Worm (Caenorhabditis elegans) whole organism, young adult: Measurements from ENCODE around the gene decr-1.3.

Experiments used
- B0019.2 ChIP-seq: fragments of 200-800 bp; sonication (Bioruptor generic); conservative IDR thresholded peaks from 2 replicates; pipeline ENCODE4 v1.3.6; 2022; ENCODE audit warnings: missing genetic modification reagents, missing genetic modification characterization, missing compliant biosample characterization
- B0035.1 ChIP-seq: sonication (generic microtip); optimal IDR thresholded peaks from 2 replicates; lab custom pipeline; 2016; ENCODE audit warnings: missing genetic modification characterization, mild to moderate bottlenecking, missing compliant biosample characterization, missing genotype, missing genetic modification reagents
- B0336.3 ChIP-seq: fragments of 200-800 bp; sonication (Bioruptor generic); IDR thresholded peaks from 2 replicates; pipeline ENCODE4 v1.3.6; 2022; ENCODE audit warnings: missing genetic modification characterization, missing compliant biosample characterization
- D2030.7 ChIP-seq: fragments of 200-800 bp; sonication (Bioruptor generic); IDR thresholded peaks from 2 replicates; pipeline ENCODE4 v1.3.6; 2022; ENCODE audit warnings: missing genetic modification reagents, missing genetic modification characterization, missing compliant biosample characterization
- F55B11.4 ChIP-seq: sonication (generic microtip); optimal IDR thresholded peaks from 2 replicates; lab custom pipeline; 2016; ENCODE audit warnings: missing compliant biosample characterization, missing genetic modification characterization, borderline replicate concordance; ENCODE audit not compliant: insufficient read depth
- F57A8.1 ChIP-seq: fragments of 200-800 bp; sonication (Bioruptor generic); optimal IDR thresholded peaks from 2 replicates; lab custom pipeline; 2018; ENCODE audit warnings: mild to moderate bottlenecking, missing genetic modification characterization, moderate library complexity, missing compliant biosample characterization
- K12H6.12 ChIP-seq: fragments of 200-800 bp; sonication (Bioruptor generic); optimal IDR thresholded peaks from 2 replicates; lab custom pipeline; 2018; ENCODE audit warnings: mild to moderate bottlenecking, missing genetic modification characterization, missing compliant biosample characterization
- Y53G8AR.9 ChIP-seq: fragments of 200-800 bp; sonication (Bioruptor generic); conservative IDR thresholded peaks from 2 replicates; pipeline ENCODE4 v1.3.6; 2022; ENCODE audit warnings: missing genetic modification reagents, missing genetic modification characterization, missing compliant biosample characterization
- Y95B8A.8 ChIP-seq: fragments of 200-800 bp; sonication (Bioruptor generic); IDR thresholded peaks from 2 replicates; pipeline ENCODE4 v1.3.6; 2022; ENCODE audit warnings: missing genetic modification reagents, missing genetic modification characterization, missing compliant biosample characterization
- aptf-2 ChIP-seq: fragments of 200-800 bp; sonication (Bioruptor generic); conservative IDR thresholded peaks from 2 replicates; pipeline ENCODE4 v1.3.6; 2022; ENCODE audit warnings: missing genetic modification reagents, missing genetic modification characterization, missing compliant biosample characterization
- atf-7 ChIP-seq: sonication (generic microtip); optimal IDR thresholded peaks from 2 replicates; lab custom pipeline; 2017; ENCODE audit warnings: mild to moderate bottlenecking, missing genetic modification characterization, missing compliant biosample characterization
- athp-1 ChIP-seq: sonication (generic microtip); optimal IDR thresholded peaks from 2 replicates; lab custom pipeline; 2017; ENCODE audit warnings: mild to moderate bottlenecking, missing genetic modification characterization, missing compliant biosample characterization
- attf-3 ChIP-seq: fragments of 200-800 bp; sonication (Bioruptor generic); conservative IDR thresholded peaks from 2 replicates; pipeline ENCODE4 v1.3.6; 2022; ENCODE audit warnings: missing genetic modification reagents, missing genetic modification characterization, missing compliant biosample characterization
- attf-5 ChIP-seq: fragments of 200-800 bp; sonication (Bioruptor generic); optimal IDR thresholded peaks from 2 replicates; lab custom pipeline; 2018; ENCODE audit warnings: mild to moderate bottlenecking, missing genetic modification characterization, missing compliant biosample characterization
- bed-1 ChIP-seq: fragments of 200-800 bp; sonication (Bioruptor generic); IDR thresholded peaks from 2 replicates; pipeline ENCODE4 v1.3.6; 2022; ENCODE audit warnings: missing genetic modification reagents, missing genetic modification characterization, missing compliant biosample characterization
- bed-2 ChIP-seq: fragments of 200-800 bp; sonication (Bioruptor generic); IDR thresholded peaks from 2 replicates; pipeline ENCODE4 v1.3.6; 2022; ENCODE audit warnings: missing genetic modification reagents, missing genetic modification characterization, missing compliant biosample characterization
- cebp-2 ChIP-seq: fragments of 200-800 bp; sonication (Bioruptor generic); IDR thresholded peaks from 2 replicates; pipeline ENCODE4 v1.3.6; 2022; ENCODE audit warnings: missing genetic modification characterization, missing compliant biosample characterization
- ceh-27 ChIP-seq: fragments of 200-800 bp; sonication (Bioruptor generic); optimal IDR thresholded peaks from 2 replicates; lab custom pipeline; 2018; ENCODE audit warnings: mild to moderate bottlenecking, missing genetic modification characterization, moderate library complexity, missing compliant biosample characterization
- dpff-1 ChIP-seq: sonication (generic microtip); optimal IDR thresholded peaks from 2 replicates; lab custom pipeline; 2017; ENCODE audit warnings: mild to moderate bottlenecking, missing genetic modification characterization, missing compliant biosample characterization
- dpl-1 ChIP-seq: fragments of 150-350 bp; optimal IDR thresholded peaks from 2 replicates; lab custom pipeline; 2014; ENCODE audit warnings: missing biosample characterization, missing genetic modification reagents, missing genetic modification characterization
- ekl-4 ChIP-seq: fragments of 200-800 bp; sonication (Bioruptor generic); IDR thresholded peaks from 2 replicates; pipeline ENCODE4 v1.3.6; 2022; ENCODE audit warnings: missing genetic modification reagents, missing genetic modification characterization, missing compliant biosample characterization
- ets-4 ChIP-seq: fragments of 200-800 bp; sonication (Bioruptor generic); optimal IDR thresholded peaks from 2 replicates; lab custom pipeline; 2018; ENCODE audit warnings: mild to moderate bottlenecking, missing genetic modification characterization, missing compliant biosample characterization
- gei-17 ChIP-seq: fragments of 200-800 bp; sonication (Bioruptor generic); optimal IDR thresholded peaks from 2 replicates; lab custom pipeline; 2018; ENCODE audit warnings: mild to moderate bottlenecking, missing genetic modification characterization, missing compliant biosample characterization
- hmg-1.2 ChIP-seq: fragments of 200-800 bp; sonication (Bioruptor generic); IDR thresholded peaks from 2 replicates; pipeline ENCODE4 v1.3.6; 2022; ENCODE audit warnings: missing genetic modification reagents, missing genetic modification characterization, missing compliant biosample characterization
- hrde-1 ChIP-seq: sonication (generic microtip); optimal IDR thresholded peaks from 2 replicates; lab custom pipeline; 2016; ENCODE audit warnings: missing genetic modification characterization, mild to moderate bottlenecking, missing compliant biosample characterization, moderate library complexity, missing genotype, missing genetic modification reagents, borderline replicate concordance
- hsf-1 ChIP-seq: fragments of 200-800 bp; sonication (Bioruptor generic); IDR thresholded peaks from 2 replicates; pipeline ENCODE4 v1.3.6; 2022; ENCODE audit warnings: missing genetic modification reagents, missing genetic modification characterization, missing compliant biosample characterization
- let-526 ChIP-seq: fragments of 200-800 bp; sonication (Bioruptor generic); IDR thresholded peaks from 2 replicates; pipeline ENCODE4 v1.3.6; 2022; ENCODE audit warnings: missing genetic modification reagents, missing genetic modification characterization, missing compliant biosample characterization
- lin-35 ChIP-seq, 3 experiments: fragments of 150-350 bp in 2 of 3; sonication (generic microtip) in 1 of 3; optimal IDR thresholded peaks; 2 replicates each; lab custom pipeline; 2014 to 2018; ENCODE audit warnings: missing biosample characterization in 3 of 3, missing genetic modification characterization in 3 of 3, missing genetic modification reagents in 3 of 3
- lin-40 ChIP-seq: sonication (generic microtip); optimal IDR thresholded peaks from 2 replicates; lab custom pipeline; 2016; ENCODE audit warnings: missing genetic modification characterization, mild to moderate bottlenecking, missing compliant biosample characterization, missing genotype, missing genetic modification reagents
- lin-54 ChIP-seq: fragments of 200-800 bp; sonication (Bioruptor generic); optimal IDR thresholded peaks from 2 replicates; lab custom pipeline; 2018; ENCODE audit warnings: mild to moderate bottlenecking, missing genetic modification characterization, missing compliant biosample characterization
- lsy-27 ChIP-seq: sonication (generic microtip); optimal IDR thresholded peaks from 2 replicates; lab custom pipeline; 2017; ENCODE audit warnings: missing genetic modification characterization, mild to moderate bottlenecking, missing compliant biosample characterization, antibody characterized with exemption, missing genotype, borderline replicate concordance; ENCODE audit not compliant: insufficient read depth
- madf-10 ChIP-seq: sonication (generic microtip); optimal IDR thresholded peaks from 2 replicates; lab custom pipeline; 2016; ENCODE audit warnings: mild to moderate bottlenecking, missing genetic modification characterization, missing compliant biosample characterization
- madf-8 ChIP-seq: fragments of 200-800 bp; sonication (Bioruptor generic); conservative IDR thresholded peaks from 2 replicates; pipeline ENCODE4 v1.3.6; 2022; ENCODE audit warnings: missing genetic modification reagents, missing genetic modification characterization, missing compliant biosample characterization
- mes-4 ChIP-seq: sonication (generic microtip); optimal IDR thresholded peaks from 2 replicates; lab custom pipeline; 2016; ENCODE audit warnings: missing genotype, missing genetic modification characterization, missing compliant biosample characterization
- nhr-179 ChIP-seq: sonication (generic microtip); optimal IDR thresholded peaks from 2 replicates; lab custom pipeline; 2016; ENCODE audit warnings: mild to moderate bottlenecking, missing genetic modification characterization, missing compliant biosample characterization
- nhr-80 ChIP-seq: sonication (generic microtip); optimal IDR thresholded peaks from 2 replicates; lab custom pipeline; 2016; ENCODE audit warnings: missing genetic modification characterization, missing compliant biosample characterization
- nhr-90 ChIP-seq: sonication (generic microtip); optimal IDR thresholded peaks from 2 replicates; lab custom pipeline; 2016; ENCODE audit warnings: missing genotype, mild to moderate bottlenecking, missing genetic modification characterization, missing compliant biosample characterization
- pha-4 ChIP-seq: fragments of 150-350 bp; sonication (generic microtip); optimal IDR thresholded peaks from 2 replicates; lab custom pipeline; 2014; ENCODE audit warnings: missing biosample characterization, missing genetic modification reagents, missing genetic modification characterization
- rcor-1 ChIP-seq: fragments of 200-800 bp; sonication (Bioruptor generic); IDR thresholded peaks from 2 replicates; pipeline ENCODE4 v1.3.6; 2022; ENCODE audit warnings: missing genetic modification reagents, missing genetic modification characterization, missing compliant biosample characterization
- rec-8 ChIP-seq, 2 experiments: sonication (generic microtip); optimal IDR thresholded peaks; 2 replicates each; lab custom pipeline; 2016; ENCODE audit warnings: mild to moderate bottlenecking in 2 of 2, missing genetic modification characterization in 2 of 2, missing genetic modification reagents in 2 of 2, missing genotype in 2 of 2, missing biosample characterization in 1 of 2, missing compliant biosample characterization in 1 of 2, moderate library complexity in 1 of 2
- rpc-1 ChIP-seq, 2 experiments: fragments of 150-350 bp in 1 of 2; sonication (generic microtip) in 1 of 2; optimal IDR thresholded peaks; 2 replicates each; lab custom pipeline; 2014 to 2018; ENCODE audit warnings: missing biosample characterization in 1 of 2, missing genetic modification characterization in 1 of 2, missing genetic modification reagents in 1 of 2, missing genotype in 1 of 2
- snpc-1.3 ChIP-seq: sonication (generic microtip); optimal IDR thresholded peaks from 2 replicates; lab custom pipeline; 2017; ENCODE audit warnings: missing genetic modification characterization, mild to moderate bottlenecking, missing compliant biosample characterization, antibody characterized with exemption, moderate library complexity, missing genotype, missing genetic modification reagents; ENCODE audit not compliant: insufficient read depth
- somi-1 ChIP-seq: fragments of 200-800 bp; sonication (Bioruptor generic); optimal IDR thresholded peaks from 2 replicates; lab custom pipeline; 2018; ENCODE audit warnings: mild to moderate bottlenecking, missing genetic modification characterization, missing compliant biosample characterization
- sptf-2 ChIP-seq: fragments of 200-800 bp; sonication (Bioruptor generic); optimal IDR thresholded peaks from 2 replicates; lab custom pipeline; 2018; ENCODE audit warnings: mild to moderate bottlenecking, missing genetic modification characterization, missing compliant biosample characterization
- tlf-1 ChIP-seq: fragments of 200-800 bp; sonication (Bioruptor generic); optimal IDR thresholded peaks from 2 replicates; lab custom pipeline; 2018; ENCODE audit warnings: mild to moderate bottlenecking, missing genetic modification characterization, missing compliant biosample characterization
- ztf-22 ChIP-seq: fragments of 200-800 bp; sonication (Bioruptor generic); optimal IDR thresholded peaks from 2 replicates; lab custom pipeline; 2018; ENCODE audit warnings: mild to moderate bottlenecking, missing genetic modification characterization, moderate library complexity, missing compliant biosample characterization
- ztf-3 ChIP-seq: fragments of 200-800 bp; sonication (Bioruptor generic); optimal IDR thresholded peaks from 2 replicates; lab custom pipeline; 2018; ENCODE audit warnings: mild to moderate bottlenecking, missing genetic modification characterization, missing compliant biosample characterization

The decr-1.3 gene

ce11 chrII:8144543-8144942 is 28.8 kb downstream of the decr-1.3 start, which contains the start of gene F10B5.2 (continued):
- no peak for TF ChIP-seq ceh-27 (GFP tag; lab: Kevin White, UChicago)
- no peak for TF ChIP-seq bed-1 (GFP tag; lab: Robert Waterston, UW)
- TF ChIP-seq lsy-27 = no peak
- TF ChIP-seq hsf-1 = peak; percentile 66; the same call in 1 of the 2 replicates
- TF ChIP-seq athp-1 = peak; percentile 8
- peak; percentile 60 for TF ChIP-seq snpc-1.3 (tag; lab: Kevin White, UChicago)
- no peak for TF ChIP-seq cebp-2 (GFP tag; lab: Robert Waterston, UW)
- TF ChIP-seq dpl-1 (GFP tag; lab: Kevin White, UChicago) = peak; percentile 3
- TF ChIP-seq gei-17 (GFP tag; lab: Kevin White, UChicago) = no peak
- TF ChIP-seq hrde-1 (tag; lab: Kevin White, UChicago) = peak; percentile 37
- no peak for TF ChIP-seq aptf-2 (GFP tag; lab: Robert Waterston, UW)
- TF ChIP-seq F57A8.1 = peak; percentile 7
- peak; percentile 58; the same call in 1 of the 2 replicates for TF ChIP-seq ekl-4 (GFP tag; lab: Robert Waterston, UW)
- no peak for TF ChIP-seq rpc-1 (optimal IDR thresholded peaks at IDR 0.05; lab: Kevin White, UChicago)
- no peak for TF ChIP-seq rpc-1 (tag; optimal IDR thresholded peaks at IDR 0.05; lab: Kevin White, UChicago)
- TF ChIP-seq atf-7 (tag; lab: Kevin White, UChicago) = peak; percentile 7
- TF ChIP-seq dpff-1 (tag; lab: Kevin White, UChicago) = no peak
- no peak for TF ChIP-seq sptf-2 (GFP tag; lab: Kevin White, UChicago)
- no peak for TF ChIP-seq nhr-179
- TF ChIP-seq F55B11.4 (tag; lab: Kevin White, UChicago) = no peak
- no peak for TF ChIP-seq ets-4 (GFP tag; lab: Kevin White, UChicago)
- no peak for TF ChIP-seq rec-8 (tag; optimal IDR thresholded peaks at IDR 0.05; lab: Kevin White, UChicago)
- no peak for TF ChIP-seq mes-4 (tag; lab: Kevin White, UChicago)
- no peak for TF ChIP-seq ztf-22
- peak; percentile 68; the same call in 1 of the 2 replicates for TF ChIP-seq B0336.3 (GFP tag; lab: Robert Waterston, UW)
- TF ChIP-seq lin-35 (GFP tag; optimal IDR thresholded peaks at IDR 0.05; lab: Kevin White, UChicago) = peak in 1 of 3 experiments; percentile 5
- TF ChIP-seq Y53G8AR.9 (GFP tag; lab: Robert Waterston, UW) = peak; percentile 66; the same call in 1 of the 2 replicates
- TF ChIP-seq let-526 (GFP tag; lab: Robert Waterston, UW) = no peak
- no peak for TF ChIP-seq somi-1 (GFP tag; lab: Kevin White, UChicago)
- TF ChIP-seq B0019.2 (GFP tag; lab: Robert Waterston, UW) = no peak
- TF ChIP-seq ztf-3 (GFP tag; lab: Kevin White, UChicago) = no peak
- TF ChIP-seq K12H6.12 = no peak
- peak; percentile 51 for TF ChIP-seq lin-54 (GFP tag; lab: Kevin White, UChicago)
- no peak for TF ChIP-seq nhr-80 (tag; lab: Kevin White, UChicago)
- TF ChIP-seq tlf-1 (GFP tag; lab: Kevin White, UChicago) = peak; percentile 38
- TF ChIP-seq nhr-90 = no peak
- no peak for TF ChIP-seq attf-5
- no peak for TF ChIP-seq pha-4 (tag; lab: Kevin White, UChicago)
- TF ChIP-seq lin-40 = no peak
- no peak for TF ChIP-seq madf-10 (tag; lab: Kevin White, UChicago)
- TF ChIP-seq hmg-1.2 (GFP tag; lab: Robert Waterston, UW) = peak; percentile 39
- no peak for TF ChIP-seq Y95B8A.8 (GFP tag; lab: Robert Waterston, UW)
- TF ChIP-seq rcor-1 (GFP tag; lab: Robert Waterston, UW) = 0 out of 2 replicates have a peak, but pooled peaks have one; percentile 42
- no peak for TF ChIP-seq attf-3
- peak; percentile 38 for TF ChIP-seq D2030.7 (GFP tag; lab: Robert Waterston, UW)
- TF ChIP-seq bed-2 (GFP tag; lab: Robert Waterston, UW) = no peak
- no peak for TF ChIP-seq madf-8 (GFP tag; lab: Robert Waterston, UW)
- no peak for TF ChIP-seq B0035.1 (tag; lab: Kevin White, UChicago)
